Worm (Caenorhabditis elegans): ENCODE data around the gene C35C5.9.

C35C5.9 gene

DNA sequence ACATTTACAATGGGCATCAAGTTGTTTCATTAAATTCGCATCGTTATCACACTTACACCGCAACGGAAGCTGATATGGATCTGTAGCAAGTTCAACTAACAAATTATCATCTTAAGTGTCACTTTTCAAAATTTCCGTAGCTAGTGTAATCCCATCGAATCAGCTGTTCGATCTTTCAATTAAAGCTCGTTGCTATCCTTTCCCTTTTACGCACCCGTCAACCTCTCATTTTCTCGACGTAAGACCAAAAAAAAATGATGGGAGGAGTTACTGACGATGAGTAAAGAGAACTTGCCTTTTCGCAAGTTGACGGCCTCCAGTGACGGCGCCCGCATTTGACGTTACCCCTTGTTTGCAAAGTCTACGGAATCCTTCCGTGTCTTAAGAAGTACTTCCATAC is 34.4 kb upstream of the C35C5.9 start, which contains the start of gene F29G6.1:
Gene F29G6.1, plus strand, starts transcription at position 301 of the 400 bp plus-strand sequence.
- TF ChIP-seq zag-1 (tag; optimal IDR thresholded peaks at IDR 0.05) (no peak), crh-2 (tag; optimal IDR thresholded peaks at IDR 0.05) (no peak), nhr-25 (tag; optimal IDR thresholded peaks at IDR 0.05) (no peak), F13H6.1 (tag; optimal IDR thresholded peaks at IDR 0.05) (no peak), unc-39 (tag; optimal IDR thresholded peaks at IDR 0.05) (no peak), snpc-4 (tag; optimal IDR thresholded peaks at IDR 0.05) (no peak), nhr-129 (tag; optimal IDR thresholded peaks at IDR 0.05) (no peak), ama-1 (optimal IDR thresholded peaks at IDR 0.05) (no peak), lsy-2 (tag; optimal IDR thresholded peaks at IDR 0.05) (no peak), unc-62 (GFP tag; optimal IDR thresholded peaks at IDR 0.05) (no peak), ZK546.5 (tag; optimal IDR thresholded peaks at IDR 0.05) (no peak), peb-1 (tag; optimal IDR thresholded peaks at IDR 0.05) (no peak), blmp-1 (tag; optimal IDR thresholded peaks at IDR 0.05; ENCODE audit: insufficient read depth) (no peak), lin-11 (tag; optimal IDR thresholded peaks at IDR 0.05) (no peak)

DNA sequence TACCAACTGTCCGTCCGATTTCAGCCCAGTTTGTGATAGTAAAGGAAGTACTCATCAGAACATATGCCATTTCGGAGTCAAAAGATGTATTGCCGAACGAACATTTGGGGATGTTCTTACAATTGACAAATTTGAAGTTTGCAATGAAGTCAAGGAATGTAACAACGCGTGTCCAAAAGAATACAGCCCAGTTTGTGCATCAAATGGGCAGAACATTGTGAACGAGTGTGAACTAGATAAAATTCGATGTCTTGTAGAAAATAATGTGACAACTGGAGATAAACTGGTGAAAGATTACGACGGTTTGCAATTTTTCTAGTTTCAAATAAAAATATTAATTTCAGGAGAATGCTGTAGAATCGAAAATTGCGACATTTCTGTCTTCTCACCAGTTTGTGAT is 28.5 kb upstream of the C35C5.9 start:
- TF ChIP-seq gmeb-1 (tag; optimal IDR thresholded peaks at IDR 0.05) (no peak), nhr-129 (tag; optimal IDR thresholded peaks at IDR 0.05) (no peak), mdl-1 (tag; optimal IDR thresholded peaks at IDR 0.05) (no peak), elt-1 (tag; optimal IDR thresholded peaks at IDR 0.05) (no peak), nhr-10 (tag; optimal IDR thresholded peaks at IDR 0.05) (no peak), alr-1 (tag; optimal IDR thresholded peaks at IDR 0.05) (no peak), C34F6.9 (tag; optimal IDR thresholded peaks at IDR 0.05) (no peak), ceh-82 (tag; optimal IDR thresholded peaks at IDR 0.05) (no peak), nhr-21 (tag; optimal IDR thresholded peaks at IDR 0.05) (no peak), lsy-2 (tag; optimal IDR thresholded peaks at IDR 0.05) (no peak), sma-3 (GFP tag; optimal IDR thresholded peaks at IDR 0.05) (no peak), mab-5 (tag; optimal IDR thresholded peaks at IDR 0.05) (no peak), lin-11 (tag; optimal IDR thresholded peaks at IDR 0.05) (no peak), unc-62 (GFP tag; optimal IDR thresholded peaks at IDR 0.05) (no peak), aly-2 (tag; optimal IDR thresholded peaks at IDR 0.05) (no peak), ceh-16 (tag; optimal IDR thresholded peaks at IDR 0.05) (no peak), R02D3.7 (tag; optimal IDR thresholded peaks at IDR 0.05) (no peak), ama-1 (optimal IDR thresholded peaks at IDR 0.05) (no peak), sem-4 (tag; optimal IDR thresholded peaks at IDR 0.05) (no peak)

DNA sequence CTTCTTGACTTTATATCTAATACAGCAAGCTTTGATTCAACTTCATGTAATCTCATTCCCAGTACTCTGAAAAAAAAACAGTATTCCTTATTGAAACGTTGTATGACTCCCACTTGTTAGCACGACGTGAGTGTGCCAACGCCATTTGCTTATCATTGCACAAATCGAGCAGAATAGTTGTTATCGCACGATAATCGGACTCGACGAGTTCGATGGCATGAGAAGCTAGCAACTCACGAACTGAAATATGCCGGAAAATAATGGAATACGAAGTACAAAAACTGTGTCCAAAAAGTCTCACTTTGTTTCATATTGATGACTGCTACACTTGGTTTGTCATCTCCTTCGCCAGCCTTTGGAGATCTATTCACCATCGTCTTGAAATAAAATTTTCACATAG is 26.8 kb upstream of the C35C5.9 start:
- TF ChIP-seq R02D3.7 (tag; optimal IDR thresholded peaks at IDR 0.05) (no peak), fos-1 (tag; optimal IDR thresholded peaks at IDR 0.05) (peak; percentile 95), elt-3 (tag; optimal IDR thresholded peaks at IDR 0.05) (no peak), lsy-2 (tag; optimal IDR thresholded peaks at IDR 0.05) (no peak), unc-62 (GFP tag; optimal IDR thresholded peaks at IDR 0.05) (no peak), unc-55 (GFP tag; optimal IDR thresholded peaks at IDR 0.05) (no peak), crh-2 (tag; optimal IDR thresholded peaks at IDR 0.05) (peak; percentile 47), lin-11 (tag; optimal IDR thresholded peaks at IDR 0.05) (no peak), unc-39 (tag; optimal IDR thresholded peaks at IDR 0.05) (no peak), nhr-237 (tag; optimal IDR thresholded peaks at IDR 0.05) (no peak), sem-4 (tag; optimal IDR thresholded peaks at IDR 0.05) (no peak), egl-27 (tag; optimal IDR thresholded peaks at IDR 0.05) (no peak)

DNA sequence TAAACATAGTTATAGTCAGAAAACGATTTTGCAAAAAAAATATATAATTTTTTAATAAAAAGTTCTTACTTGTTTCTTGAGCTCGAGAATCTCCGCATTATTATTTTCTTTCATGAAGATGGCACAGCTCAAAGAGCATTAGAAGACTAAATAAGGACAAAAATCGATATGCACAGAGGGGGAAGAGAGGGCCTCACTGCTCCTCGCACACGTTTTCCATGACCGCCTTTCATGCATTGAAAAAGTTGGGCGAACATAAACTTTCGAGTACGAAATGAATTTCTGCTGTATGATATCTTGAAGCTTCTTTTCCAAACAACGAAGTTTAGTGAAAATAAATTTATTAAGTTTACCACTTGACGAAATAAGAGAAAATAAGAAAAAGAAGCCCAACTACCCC is 25.1 kb upstream of the C35C5.9 start, which contains the start of gene ccdc-149:
Gene ccdc-149, minus strand, starts transcription at position 221 of the 400 bp plus-strand sequence.
- TF ChIP-seq elt-3 (tag; optimal IDR thresholded peaks at IDR 0.05) (no peak), nhr-23 (tag; optimal IDR thresholded peaks at IDR 0.05) (no peak), ztf-1 (GFP tag; conservative IDR thresholded peaks at IDR 0.05) (no peak), alr-1 (tag; optimal IDR thresholded peaks at IDR 0.05) (no peak)

DNA sequence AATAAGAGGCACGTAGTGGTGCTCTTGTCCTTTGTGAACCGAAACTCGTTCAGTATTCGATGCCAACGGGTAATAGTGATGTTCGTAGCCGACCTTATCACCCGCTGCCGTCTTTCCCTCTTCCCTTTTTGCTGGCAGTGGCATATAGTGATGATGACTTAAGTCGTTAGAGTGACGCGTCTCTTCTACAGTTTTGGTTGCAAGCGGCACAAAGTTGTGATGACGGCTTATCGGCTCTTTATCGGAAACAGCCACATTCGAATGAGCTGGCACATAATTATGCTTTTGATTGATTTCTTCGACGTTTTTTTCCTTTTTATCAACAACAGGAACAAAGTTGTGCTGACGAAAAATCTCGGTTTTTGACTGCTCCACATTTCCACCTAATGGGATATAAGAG is 21.0 kb upstream of the C35C5.9 start:
- TF ChIP-seq sma-9 (GFP tag; optimal IDR thresholded peaks at IDR 0.05) (peak; percentile 65), sma-9 (tag; optimal IDR thresholded peaks at IDR 0.05) (no peak), crh-2 (tag; optimal IDR thresholded peaks at IDR 0.05) (peak; percentile 82), ztf-4 (tag; optimal IDR thresholded peaks at IDR 0.05) (no peak), fos-1 (tag; optimal IDR thresholded peaks at IDR 0.05) (peak; percentile 97), ztf-1 (GFP tag; conservative IDR thresholded peaks at IDR 0.05) (no peak), skn-1 (tag; optimal IDR thresholded peaks at IDR 0.05) (peak; percentile 59), gmeb-1 (tag; optimal IDR thresholded peaks at IDR 0.05) (peak; percentile 12), F13H6.1 (tag; optimal IDR thresholded peaks at IDR 0.05) (peak; percentile 27)
